Worm (Caenorhabditis elegans) whole organism, L4/young adult: ENCODE measurements around the gene ZK112.4.

ENCODE experiments used
- W03F9.2 ChIP-seq: fragments of 150-350 bp; optimal IDR thresholded peaks from 2 replicates; lab custom pipeline; 2014; ENCODE audit warnings: missing biosample characterization, missing genetic modification characterization
- him-1 ChIP-seq: sonication (generic microtip); optimal IDR thresholded peaks from 2 replicates; lab custom pipeline; 2016; ENCODE audit warnings: missing genotype, missing genetic modification reagents, missing genetic modification characterization, missing compliant biosample characterization

ce11 chrIII:7773791-7774190, 44.0 kb upstream of the ZK112.4 start:
- no peak for TF ChIP-seq W03F9.2 (tag; lab: Kevin White, UChicago)
- TF ChIP-seq him-1 (tag; lab: Kevin White, UChicago) = no peak
